Worm (Caenorhabditis elegans) whole organism, young adult: ENCODE results near the gene ZC116.1.

Source experiments
- B0019.2 ChIP-seq: fragments of 200-800 bp; sonication (Bioruptor generic); conservative IDR thresholded peaks from 2 replicates; pipeline ENCODE4 v1.3.6; 2022; ENCODE audit warnings: missing genetic modification reagents, missing genetic modification characterization, missing compliant biosample characterization
- B0261.1 ChIP-seq: sonication (generic microtip); optimal IDR thresholded peaks from 2 replicates; lab custom pipeline; 2016; ENCODE audit warnings: mild to moderate bottlenecking, missing genetic modification characterization, moderate library complexity, missing compliant biosample characterization
- F22D6.2 ChIP-seq: sonication (generic microtip); optimal IDR thresholded peaks from 2 replicates; lab custom pipeline; 2016; ENCODE audit warnings: mild to moderate bottlenecking, missing genetic modification characterization, missing compliant biosample characterization
- F52B5.7 ChIP-seq: sonication (generic microtip); optimal IDR thresholded peaks from 2 replicates; lab custom pipeline; 2016; ENCODE audit warnings: mild to moderate bottlenecking, missing genetic modification characterization, missing compliant biosample characterization
- F55B11.4 ChIP-seq: sonication (generic microtip); optimal IDR thresholded peaks from 2 replicates; lab custom pipeline; 2016; ENCODE audit warnings: missing compliant biosample characterization, missing genetic modification characterization, borderline replicate concordance; ENCODE audit not compliant: insufficient read depth
- F57A8.1 ChIP-seq: fragments of 200-800 bp; sonication (Bioruptor generic); optimal IDR thresholded peaks from 2 replicates; lab custom pipeline; 2018; ENCODE audit warnings: mild to moderate bottlenecking, missing genetic modification characterization, moderate library complexity, missing compliant biosample characterization
- F57C9.4 ChIP-seq: sonication (generic microtip); optimal IDR thresholded peaks from 2 replicates; lab custom pipeline; 2017; ENCODE audit warnings: mild to moderate bottlenecking, missing genetic modification characterization, missing compliant biosample characterization
- K12H6.12 ChIP-seq: fragments of 200-800 bp; sonication (Bioruptor generic); optimal IDR thresholded peaks from 2 replicates; lab custom pipeline; 2018; ENCODE audit warnings: mild to moderate bottlenecking, missing genetic modification characterization, missing compliant biosample characterization
- T26A5.8 ChIP-seq: sonication (generic microtip); optimal IDR thresholded peaks from 2 replicates; lab custom pipeline; 2016; ENCODE audit warnings: missing genetic modification characterization, missing compliant biosample characterization
- Y56A3A.18 ChIP-seq: fragments of 200-800 bp; sonication (Bioruptor generic); IDR thresholded peaks from 2 replicates; pipeline ENCODE4 v1.3.6; 2022; ENCODE audit warnings: missing genetic modification reagents, missing genetic modification characterization, missing compliant biosample characterization
- aptf-2 ChIP-seq: fragments of 200-800 bp; sonication (Bioruptor generic); conservative IDR thresholded peaks from 2 replicates; pipeline ENCODE4 v1.3.6; 2022; ENCODE audit warnings: missing genetic modification reagents, missing genetic modification characterization, missing compliant biosample characterization
- aptf-3 ChIP-seq: fragments of 200-800 bp; sonication (Bioruptor generic); IDR thresholded peaks from 2 replicates; pipeline ENCODE4 v1.3.6; 2022; ENCODE audit warnings: missing genetic modification characterization, missing compliant biosample characterization
- atf-7 ChIP-seq: sonication (generic microtip); optimal IDR thresholded peaks from 2 replicates; lab custom pipeline; 2017; ENCODE audit warnings: mild to moderate bottlenecking, missing genetic modification characterization, missing compliant biosample characterization
- attf-3 ChIP-seq: fragments of 200-800 bp; sonication (Bioruptor generic); conservative IDR thresholded peaks from 2 replicates; pipeline ENCODE4 v1.3.6; 2022; ENCODE audit warnings: missing genetic modification reagents, missing genetic modification characterization, missing compliant biosample characterization
- bed-2 ChIP-seq: fragments of 200-800 bp; sonication (Bioruptor generic); IDR thresholded peaks from 2 replicates; pipeline ENCODE4 v1.3.6; 2022; ENCODE audit warnings: missing genetic modification reagents, missing genetic modification characterization, missing compliant biosample characterization
- ceh-91 ChIP-seq: fragments of 200-800 bp; sonication (Bioruptor generic); IDR thresholded peaks from 2 replicates; pipeline ENCODE4 v1.3.6; 2022; ENCODE audit warnings: missing genetic modification reagents, missing genetic modification characterization, missing compliant biosample characterization
- dpff-1 ChIP-seq: sonication (generic microtip); optimal IDR thresholded peaks from 2 replicates; lab custom pipeline; 2017; ENCODE audit warnings: mild to moderate bottlenecking, missing genetic modification characterization, missing compliant biosample characterization
- dpl-1 ChIP-seq: fragments of 150-350 bp; optimal IDR thresholded peaks from 2 replicates; lab custom pipeline; 2014; ENCODE audit warnings: missing biosample characterization, missing genetic modification reagents, missing genetic modification characterization
- egl-44 ChIP-seq: fragments of 200-800 bp; sonication (Bioruptor generic); IDR thresholded peaks from 2 replicates; pipeline ENCODE4 v1.3.6; 2022; ENCODE audit warnings: missing genetic modification reagents, missing genetic modification characterization, missing compliant biosample characterization
- egrh-3 ChIP-seq: fragments of 200-800 bp; sonication (Bioruptor generic); IDR thresholded peaks from 2 replicates; pipeline ENCODE4 v1.3.6; 2022; ENCODE audit warnings: missing genetic modification reagents, missing genetic modification characterization, missing compliant biosample characterization
- lag-1 ChIP-seq: fragments of 200-800 bp; sonication (Bioruptor generic); IDR thresholded peaks from 2 replicates; pipeline ENCODE4 v1.3.6; 2022; ENCODE audit warnings: missing genetic modification reagents, missing genetic modification characterization, missing compliant biosample characterization
- let-526 ChIP-seq: fragments of 200-800 bp; sonication (Bioruptor generic); IDR thresholded peaks from 2 replicates; pipeline ENCODE4 v1.3.6; 2022; ENCODE audit warnings: missing genetic modification reagents, missing genetic modification characterization, missing compliant biosample characterization
- lin-26 ChIP-seq: fragments of 200-800 bp; sonication (Bioruptor generic); IDR thresholded peaks from 2 replicates; pipeline ENCODE4 v1.3.6; 2022; ENCODE audit warnings: missing genetic modification reagents, missing genetic modification characterization, missing compliant biosample characterization
- lsl-1 ChIP-seq: fragments of 200-800 bp; sonication (Bioruptor generic); optimal IDR thresholded peaks from 2 replicates; lab custom pipeline; 2018; ENCODE audit warnings: mild to moderate bottlenecking, missing genetic modification characterization, moderate library complexity, missing compliant biosample characterization
- madf-3 ChIP-seq: fragments of 200-800 bp; sonication (Bioruptor generic); IDR thresholded peaks from 2 replicates; pipeline ENCODE4 v1.3.6; 2022; ENCODE audit warnings: missing genetic modification reagents, missing genetic modification characterization, missing compliant biosample characterization
- mcd-1 ChIP-seq: fragments of 200-800 bp; sonication (Bioruptor generic); IDR thresholded peaks from 2 replicates; pipeline ENCODE4 v1.3.6; 2022; ENCODE audit warnings: missing genetic modification reagents, missing genetic modification characterization, missing compliant biosample characterization
- mes-4 ChIP-seq: sonication (generic microtip); optimal IDR thresholded peaks from 2 replicates; lab custom pipeline; 2016; ENCODE audit warnings: missing genotype, missing genetic modification characterization, missing compliant biosample characterization
- nfya-1 ChIP-seq: sonication (generic microtip); optimal IDR thresholded peaks from 2 replicates; lab custom pipeline; 2017; ENCODE audit warnings: antibody characterized with exemption, missing compliant biosample characterization, missing genetic modification characterization, borderline replicate concordance; ENCODE audit not compliant: insufficient read depth
- nhr-27 ChIP-seq: fragments of 200-800 bp; sonication (Bioruptor generic); optimal IDR thresholded peaks from 2 replicates; lab custom pipeline; 2018; ENCODE audit warnings: mild to moderate bottlenecking, missing genetic modification characterization, moderate library complexity, missing compliant biosample characterization
- repo-1 ChIP-seq: sonication (generic microtip); optimal IDR thresholded peaks from 2 replicates; lab custom pipeline; 2017; ENCODE audit warnings: mild to moderate bottlenecking, missing genetic modification characterization, missing compliant biosample characterization
- rpc-1 ChIP-seq, 2 experiments: fragments of 150-350 bp in 1 of 2; sonication (generic microtip) in 1 of 2; optimal IDR thresholded peaks; 2 replicates each; lab custom pipeline; 2014 to 2018; ENCODE audit warnings: missing biosample characterization in 1 of 2, missing genetic modification characterization in 1 of 2, missing genetic modification reagents in 1 of 2, missing genotype in 1 of 2
- sdz-38 ChIP-seq: sonication (generic microtip); optimal IDR thresholded peaks from 2 replicates; lab custom pipeline; 2016; ENCODE audit warnings: missing genotype, missing genetic modification characterization, missing compliant biosample characterization
- sea-2 ChIP-seq: fragments of 200-800 bp; sonication (Bioruptor generic); IDR thresholded peaks from 2 replicates; pipeline ENCODE4 v1.3.6; 2022; ENCODE audit warnings: missing genetic modification characterization, missing compliant biosample characterization
- somi-1 ChIP-seq: fragments of 200-800 bp; sonication (Bioruptor generic); optimal IDR thresholded peaks from 2 replicates; lab custom pipeline; 2018; ENCODE audit warnings: mild to moderate bottlenecking, missing genetic modification characterization, missing compliant biosample characterization
- unc-62 ChIP-seq: fragments of 150-350 bp; optimal IDR thresholded peaks from 2 replicates; lab custom pipeline; 2014; ENCODE audit warnings: missing biosample characterization, missing genetic modification reagents, missing genetic modification characterization
- xnd-1 ChIP-seq: sonication (generic microtip); optimal IDR thresholded peaks from 2 replicates; lab custom pipeline; 2016; ENCODE audit warnings: missing genotype, missing genetic modification reagents, missing genetic modification characterization, missing compliant biosample characterization
- zfh-2 ChIP-seq: fragments of 200-800 bp; sonication (Bioruptor generic); conservative IDR thresholded peaks from 2 replicates; pipeline ENCODE4 v1.3.6; 2022; ENCODE audit warnings: missing genetic modification reagents, missing genetic modification characterization, missing compliant biosample characterization
- ztf-28 ChIP-seq: fragments of 200-800 bp; sonication (Bioruptor generic); IDR thresholded peaks from 2 replicates; pipeline ENCODE4 v1.3.6; 2022; ENCODE audit warnings: missing genetic modification reagents, missing genetic modification characterization, missing compliant biosample characterization

Gene ZC116.1

ce11 chrV:12567312-12567711 is 42.3 kb upstream of the ZC116.1 start:
- TF ChIP-seq lin-26 (no peak), mes-4 (tag; lab: Kevin White, UChicago) (no peak), dpl-1 (GFP tag; lab: Kevin White, UChicago) (no peak), egl-44 (GFP tag; lab: Robert Waterston, UW) (no peak), F57A8.1 (GFP tag; lab: Kevin White, UChicago) (no peak), zfh-2 (no peak), madf-3 (GFP tag; lab: Robert Waterston, UW) (no peak), F55B11.4 (tag; lab: Kevin White, UChicago) (no peak), K12H6.12 (tag; lab: Kevin White, UChicago) (no peak), nhr-27 (no peak), F57C9.4 (tag; lab: Kevin White, UChicago) (no peak), let-526 (GFP tag; lab: Robert Waterston, UW) (no peak), B0261.1 (tag; lab: Kevin White, UChicago) (no peak), sdz-38 (tag; lab: Kevin White, UChicago) (no peak), F22D6.2 (tag; lab: Kevin White, UChicago) (no peak), bed-2 (GFP tag; lab: Robert Waterston, UW) (no peak), attf-3 (no peak), ceh-91 (GFP tag; lab: Robert Waterston, UW) (no peak), xnd-1 (tag; lab: Kevin White, UChicago) (no peak)

ce11 chrV:12567850-12568249 is 41.8 kb upstream of the ZC116.1 start, which contains the start of gene E02A10.4:
Gene E02A10.4, minus strand, starts transcription at chrV:12567950.
- TF ChIP-seq aptf-2 (no peak), somi-1 (GFP tag; lab: Kevin White, UChicago) (no peak), atf-7 (no peak), rpc-1 (optimal IDR thresholded peaks at IDR 0.05; lab: Kevin White, UChicago) (no peak), rpc-1 (tag; optimal IDR thresholded peaks at IDR 0.05; lab: Kevin White, UChicago) (no peak), ztf-28 (no peak), repo-1 (tag; lab: Kevin White, UChicago) (no peak), F57C9.4 (tag; lab: Kevin White, UChicago) (no peak), Y56A3A.18 (GFP tag; lab: Robert Waterston, UW) (no peak), T26A5.8 (no peak), mcd-1 (GFP tag; lab: Robert Waterston, UW) (no peak), nhr-27 (no peak), dpff-1 (tag; lab: Kevin White, UChicago) (no peak), unc-62 (no peak), F52B5.7 (tag; lab: Kevin White, UChicago) (no peak), aptf-3 (GFP tag; lab: Robert Waterston, UW) (no peak), nfya-1 (tag; lab: Kevin White, UChicago) (no peak), lag-1 (GFP tag; lab: Robert Waterston, UW) (no peak)
- TF ChIP-seq, all 124 proteins: peak for 0

- no peak for TF ChIP-seq B0019.2 (GFP tag; lab: Robert Waterston, UW)
Observed at ce11 chrV:12570271-12570670, 39.4 kb upstream of the ZC116.1 start.

ce11 chrV:12575846-12576245 is 33.8 kb upstream of the ZC116.1 start:
- no peak for TF ChIP-seq lsl-1 (GFP tag; lab: Kevin White, UChicago)
- peak; percentile 97 for TF ChIP-seq egrh-3 (GFP tag; lab: Robert Waterston, UW)
- TF ChIP-seq sea-2 (GFP tag; lab: Robert Waterston, UW): 0 out of 2 replicates have a peak, but pooled peaks have one; percentile 28
